Fruit fly (Drosophila melanogaster) whole organism, embryonic: Measurements from ENCODE around the gene dlg1.

Experiments used
- Atf6 ChIP-seq: fragments of 200-800 bp; sonication (Bioruptor generic); IDR thresholded peaks from 2 replicates; pipeline ENCODE4 v1.3.6; 2022; ENCODE audit warnings: missing biosample characterization, missing genetic modification characterization
- CG10147 ChIP-seq: fragments of 200-800 bp; sonication (Bioruptor generic); optimal IDR thresholded peaks from 2 replicates; lab custom pipeline; 2019; ENCODE audit warnings: missing biosample characterization, mild to moderate bottlenecking, missing genetic modification characterization, moderate library complexity
- CG10543 ChIP-seq: fragments of 200-800 bp; sonication (Bioruptor generic); optimal IDR thresholded peaks from 3 replicates; lab custom pipeline; 2017; ENCODE audit warnings: missing biosample characterization, mild to moderate bottlenecking, missing genetic modification characterization, moderate library complexity
- CG11247 ChIP-seq: fragments of 200-800 bp; sonication (Bioruptor generic); IDR thresholded peaks from 2 replicates; pipeline ENCODE4 v1.3.6; 2022; ENCODE audit warnings: missing biosample characterization, missing genetic modification characterization
- CG11504 ChIP-seq: fragments of 200-800 bp; sonication (Bioruptor generic); optimal IDR thresholded peaks from 3 replicates; lab custom pipeline; 2019; ENCODE audit warnings: missing biosample characterization, mild to moderate bottlenecking, missing genetic modification characterization, moderate library complexity
- CG12104 ChIP-seq: fragments of 200-800 bp; sonication (Bioruptor generic); optimal IDR thresholded peaks from 3 replicates; lab custom pipeline; 2016; ENCODE audit warnings: missing biosample characterization, missing genetic modification characterization
- CG12155 ChIP-seq: fragments of 200-800 bp; sonication (Bioruptor generic); optimal IDR thresholded peaks from 3 replicates; lab custom pipeline; 2016; ENCODE audit warnings: missing biosample characterization, missing genetic modification characterization
- CG13287 ChIP-seq: fragments of 200-800 bp; sonication (Bioruptor generic); IDR thresholded peaks from 2 replicates; pipeline ENCODE4 v1.3.6; 2022; ENCODE audit warnings: missing biosample characterization, missing genetic modification characterization; ENCODE audit not compliant: partially characterized antibody
- CG13424 ChIP-seq: fragments of 200-800 bp; sonication (Bioruptor generic); optimal IDR thresholded peaks from 2 replicates; lab custom pipeline; 2019; ENCODE audit warnings: missing biosample characterization, mild to moderate bottlenecking, missing genetic modification characterization, moderate library complexity
- CG14710 ChIP-seq: fragments of 200-800 bp; sonication (Bioruptor generic); optimal IDR thresholded peaks from 3 replicates; lab custom pipeline; 2019; ENCODE audit warnings: missing biosample characterization, mild to moderate bottlenecking, missing genetic modification characterization, moderate library complexity
- CG15073 ChIP-seq: fragments of 200-800 bp; sonication (Bioruptor generic); optimal IDR thresholded peaks from 2 replicates; lab custom pipeline; 2016; ENCODE audit warnings: missing biosample characterization, missing genetic modification characterization
- CG2120 ChIP-seq: fragments of 200-800 bp; sonication (Bioruptor generic); optimal IDR thresholded peaks from 3 replicates; lab custom pipeline; 2016; ENCODE audit warnings: missing biosample characterization, missing genetic modification characterization
- CG2199 ChIP-seq: fragments of 200-800 bp; sonication (Bioruptor generic); IDR thresholded peaks from 3 replicates; pipeline ENCODE4 v1.3.6; 2022; ENCODE audit warnings: missing biosample characterization, missing genetic modification characterization
- CG2202 ChIP-seq: fragments of 200-800 bp; sonication (Bioruptor generic); optimal IDR thresholded peaks from 2 replicates; lab custom pipeline; 2018; ENCODE audit warnings: missing biosample characterization, mild to moderate bottlenecking, missing genetic modification characterization
- CG31441 ChIP-seq: fragments of 200-800 bp; sonication (Bioruptor generic); IDR thresholded peaks from 2 replicates; pipeline ENCODE4 v1.3.6; 2022; ENCODE audit warnings: missing biosample characterization, missing genetic modification characterization
- CG3847 ChIP-seq: fragments of 200-800 bp; sonication (Bioruptor generic); IDR thresholded peaks from 2 replicates; pipeline ENCODE4 v1.3.6; 2022; ENCODE audit warnings: missing biosample characterization, missing genetic modification characterization
- CG6654 ChIP-seq: fragments of 200-800 bp; sonication (Bioruptor generic); optimal IDR thresholded peaks from 2 replicates; lab custom pipeline; 2017; ENCODE audit warnings: missing biosample characterization, mild to moderate bottlenecking, missing genetic modification characterization
- CG8478 ChIP-seq: fragments of >200 bp; optimal IDR thresholded peaks from 2 replicates; lab custom pipeline; 2018
- CG8924 ChIP-seq: fragments of 200-800 bp; optimal IDR thresholded peaks from 3 replicates; lab custom pipeline; 2019; ENCODE audit warnings: missing biosample characterization, mild to moderate bottlenecking, missing genetic modification characterization, moderate library complexity
- CG9797 ChIP-seq: fragments of 200-800 bp; sonication (Bioruptor generic); optimal IDR thresholded peaks from 3 replicates; lab custom pipeline; 2018; ENCODE audit warnings: missing biosample characterization, mild to moderate bottlenecking, missing genetic modification characterization
- Camta ChIP-seq: fragments of 200-800 bp; sonication (Bioruptor generic); optimal IDR thresholded peaks from 2 replicates; lab custom pipeline; 2016; ENCODE audit warnings: missing biosample characterization, missing genetic modification characterization
- CrebB ChIP-seq: fragments of 200-800 bp; sonication (Bioruptor generic); optimal IDR thresholded peaks from 3 replicates; lab custom pipeline; 2018; ENCODE audit warnings: missing biosample characterization, mild to moderate bottlenecking, missing genetic modification characterization
- Fer2 ChIP-seq: fragments of 200-800 bp; sonication (Bioruptor generic); optimal IDR thresholded peaks from 2 replicates; lab custom pipeline; 2018; ENCODE audit warnings: missing biosample characterization, mild to moderate bottlenecking, missing genetic modification characterization, moderate library complexity
- H2.0 ChIP-seq: fragments of 200-800 bp; sonication (Bioruptor generic); IDR thresholded peaks from 2 replicates; pipeline ENCODE4 v1.3.6; 2022; ENCODE audit warnings: missing biosample characterization, missing genetic modification characterization
- HLH3B ChIP-seq: fragments of 200-800 bp; sonication (Bioruptor generic); IDR thresholded peaks from 2 replicates; pipeline ENCODE4 v1.3.6; 2022; ENCODE audit warnings: missing biosample characterization, missing genetic modification characterization
- HmgD ChIP-seq: fragments of 200-800 bp; sonication (Bioruptor generic); optimal IDR thresholded peaks from 3 replicates; lab custom pipeline; 2016; ENCODE audit warnings: missing biosample characterization, missing genetic modification characterization
- Hr51 ChIP-seq, 2 experiments: fragments of 200-800 bp; sonication (Bioruptor generic); optimal IDR thresholded peaks; 2 replicates in 1 of 2; 3 replicates in 1 of 2; lab custom pipeline; 2016 to 2018; ENCODE audit warnings: missing biosample characterization in 2 of 2, missing genetic modification characterization in 2 of 2, mild to moderate bottlenecking in 1 of 2, moderate library complexity in 1 of 2
- Med ChIP-seq: fragments of 200-800 bp; sonication (Bioruptor generic); peaks from one replicate; lab custom pipeline; 2016; ENCODE audit warnings: missing biosample characterization, missing genetic modification characterization, mild to moderate bottlenecking, inconsistent platforms, moderate library complexity
- Nf-YC ChIP-seq: fragments of 200-800 bp; optimal IDR thresholded peaks from 3 replicates; lab custom pipeline; 2019; ENCODE audit warnings: missing biosample characterization, mild to moderate bottlenecking, missing genetic modification characterization, moderate library complexity
- Optix ChIP-seq: fragments of 200-800 bp; sonication (Bioruptor generic); IDR thresholded peaks from 3 replicates; pipeline ENCODE4 v1.3.6; 2022; ENCODE audit warnings: missing biosample characterization, missing genetic modification characterization
- Pdp1 ChIP-seq, 2 experiments: fragments of 200-800 bp; sonication (Bioruptor generic); optimal IDR thresholded peaks; 3 replicates each; lab custom pipeline; 2016; ENCODE audit warnings: missing biosample characterization in 2 of 2, missing genetic modification characterization in 2 of 2, mild to moderate bottlenecking in 1 of 2, moderate library complexity in 1 of 2
- Ravus ChIP-seq: fragments of 200-800 bp; sonication (Bioruptor generic); IDR thresholded peaks from 2 replicates; pipeline ENCODE4 v1.3.6; 2022; ENCODE audit warnings: missing biosample characterization, missing genetic modification characterization
- Spps ChIP-seq: fragments of 200-800 bp; sonication (Bioruptor generic); optimal IDR thresholded peaks from 2 replicates; lab custom pipeline; 2018; ENCODE audit warnings: missing biosample characterization, mild to moderate bottlenecking, missing genetic modification characterization
- Ssrp ChIP-seq: fragments of 200-800 bp; sonication (Bioruptor generic); optimal IDR thresholded peaks from 2 replicates; lab custom pipeline; 2018; ENCODE audit warnings: missing biosample characterization, mild to moderate bottlenecking, missing genetic modification characterization, moderate library complexity
- ash1 ChIP-seq: fragments of 200-800 bp; sonication (Bioruptor generic); optimal IDR thresholded peaks from 2 replicates; lab custom pipeline; 2018; ENCODE audit warnings: missing biosample characterization, mild to moderate bottlenecking, missing genetic modification characterization
- bbx ChIP-seq: fragments of 200-800 bp; sonication (Bioruptor generic); IDR thresholded peaks from 2 replicates; pipeline ENCODE4 v1.3.6; 2022; ENCODE audit warnings: missing biosample characterization, missing genetic modification characterization; ENCODE audit not compliant: partially characterized antibody
- cwo ChIP-seq: fragments of 200-800 bp; sonication (Bioruptor generic); optimal IDR thresholded peaks from 3 replicates; lab custom pipeline; 2017; ENCODE audit warnings: missing biosample characterization, missing genetic modification characterization, mild to moderate bottlenecking, moderate library complexity, missing genetic modification reagents
- eve ChIP-seq, 2 experiments: fragments of >200 bp; optimal IDR thresholded peaks; 2 replicates each; lab custom pipeline; 2017; ENCODE audit warnings: missing biosample characterization in 2 of 2, missing genetic modification characterization in 2 of 2
- exex ChIP-seq: fragments of 200-800 bp; sonication (Bioruptor generic); optimal IDR thresholded peaks from 4 replicates; lab custom pipeline; 2018; ENCODE audit warnings: missing biosample characterization, mild to moderate bottlenecking, missing genetic modification characterization, moderate library complexity
- fd96Cb ChIP-seq: fragments of 200-800 bp; sonication (Bioruptor generic); optimal IDR thresholded peaks from 2 replicates; lab custom pipeline; 2018; ENCODE audit warnings: missing biosample characterization, mild to moderate bottlenecking, missing genetic modification characterization, moderate library complexity
- jigr1 ChIP-seq: fragments of 200-800 bp; sonication (Bioruptor generic); IDR thresholded peaks from 3 replicates; pipeline ENCODE4 v1.3.6; 2022; ENCODE audit warnings: missing biosample characterization, missing genetic modification characterization
- mam ChIP-seq: fragments of 200-800 bp; sonication (Bioruptor generic); optimal IDR thresholded peaks from 3 replicates; lab custom pipeline; 2016; ENCODE audit warnings: missing biosample characterization, missing genetic modification characterization
- mirr ChIP-seq: fragments of 200-800 bp; sonication (Bioruptor generic); optimal IDR thresholded peaks from 3 replicates; lab custom pipeline; 2018; ENCODE audit warnings: missing biosample characterization, mild to moderate bottlenecking, missing genetic modification characterization
- nmo ChIP-seq: fragments of 200-800 bp; sonication (Bioruptor generic); optimal IDR thresholded peaks from 2 replicates; lab custom pipeline; 2018; ENCODE audit warnings: missing biosample characterization, mild to moderate bottlenecking, missing genetic modification characterization, moderate library complexity
- otp ChIP-seq: fragments of 200-800 bp; sonication (Bioruptor generic); IDR thresholded peaks from 3 replicates; pipeline ENCODE4, ENCODE4 v1.3.6; 2022; ENCODE audit warnings: missing biosample characterization, missing genetic modification characterization
- ranshi ChIP-seq: fragments of 200-800 bp; sonication (Bioruptor generic); IDR thresholded peaks from 2 replicates; pipeline ENCODE4 v1.3.6; 2022; ENCODE audit warnings: missing biosample characterization, missing genetic modification characterization
- rib ChIP-seq: fragments of 200-800 bp; sonication (Bioruptor generic); IDR thresholded peaks from 2 replicates; pipeline ENCODE4 v1.3.6; 2022; ENCODE audit warnings: missing biosample characterization, missing genetic modification characterization
- seq ChIP-seq: fragments of 200-800 bp; sonication (Bioruptor generic); IDR thresholded peaks from 2 replicates; pipeline ENCODE4 v1.3.6; 2022; ENCODE audit warnings: missing biosample characterization, missing genetic modification characterization
- usp ChIP-seq: fragments of >200 bp; optimal IDR thresholded peaks from 2 replicates; lab custom pipeline; 2017; ENCODE audit warnings: missing biosample characterization, missing genetic modification characterization
- vvl ChIP-seq: fragments of 200-800 bp; sonication (Bioruptor generic); IDR thresholded peaks from 2 replicates; pipeline ENCODE4 v1.3.6; 2022; ENCODE audit warnings: missing biosample characterization, missing genetic modification characterization

dlg1 gene

dm6 chrX:11452846-11453391 lies 83.5 kb downstream of the dlg1 start (continued):
- peak; percentile 83 for TF ChIP-seq HLH3B (GFP tag; lab: Robert Waterston, UW)
- TF ChIP-seq CG11504 (tag; lab: Kevin White, UChicago), result peak; percentile 80
- TF ChIP-seq CG3847 (GFP tag; lab: Robert Waterston, UW), result peak; percentile 66
- no peak for TF ChIP-seq mirr (GFP tag; lab: Kevin White, UChicago)
- peak; percentile 83 for TF ChIP-seq Atf6 (GFP tag; lab: Robert Waterston, UW)
- no peak for TF ChIP-seq Spps (tag; lab: Kevin White, UChicago)
- peak; percentile 79 for TF ChIP-seq Optix
- peak; percentile 71 for TF ChIP-seq rib (GFP tag; lab: Robert Waterston, UW)
- TF ChIP-seq HmgD (GFP tag; lab: Kevin White, UChicago), result no peak
- peak; percentile 83 for TF ChIP-seq Camta (GFP tag; lab: Kevin White, UChicago)
- peak; percentile 70 for TF ChIP-seq CG11247 (GFP tag; lab: Robert Waterston, UW)
- peak; percentile 67 for TF ChIP-seq fd96Cb
- TF ChIP-seq exex, result peak; percentile 15
- peak; percentile 63 for TF ChIP-seq CG2202 (tag; lab: Kevin White, UChicago)
- peak; percentile 17 for TF ChIP-seq Nf-YC (tag; lab: Kevin White, UChicago)
- TF ChIP-seq usp (GFP tag; lab: Kevin White, UChicago), result no peak
- TF ChIP-seq CG2199 (GFP tag; lab: Robert Waterston, UW), result peak; percentile 77
- peak; percentile 43 for TF ChIP-seq CG14710 (tag; lab: Kevin White, UChicago)
- TF ChIP-seq seq (GFP tag; lab: Robert Waterston, UW), result peak; percentile 85
- TF ChIP-seq CG31441, result peak; percentile 60; the same call in 1 of the 2 replicates
- TF ChIP-seq CG13287, result peak; percentile 28; the same call in 1 of the 2 replicates
- TF ChIP-seq Med (GFP tag; lab: Kevin White, UChicago), result peak; percentile 96
- peak; percentile 82 for TF ChIP-seq nmo (GFP tag; lab: Kevin White, UChicago)
- peak; percentile 45 for TF ChIP-seq Ravus
- no peak for TF ChIP-seq Fer2 (tag; lab: Kevin White, UChicago)
- peak; percentile 45 to 78 for TF ChIP-seq Hr51 (GFP tag; optimal IDR thresholded peaks at IDR 0.05; lab: Kevin White, UChicago)
- no peak for TF ChIP-seq CG10543 (GFP tag; lab: Kevin White, UChicago)
- peak; percentile 2 for TF ChIP-seq CG6654 (GFP tag; lab: Kevin White, UChicago)
- TF ChIP-seq otp (GFP tag; lab: Robert Waterston, UW), result peak; percentile 92
- TF ChIP-seq mam (GFP tag; lab: Kevin White, UChicago), result peak; percentile 79
- TF ChIP-seq CG9797 (GFP tag; lab: Kevin White, UChicago), result no peak
- TF ChIP-seq Pdp1 (GFP tag; optimal IDR thresholded peaks at IDR 0.05; lab: Kevin White, UChicago), result peak; percentile 76 to 86
- TF ChIP-seq CG12104 (GFP tag; lab: Kevin White, UChicago), result peak; percentile 20
- peak; percentile 95 for TF ChIP-seq vvl (GFP tag; lab: Robert Waterston, UW)
- TF ChIP-seq ash1 (GFP tag; lab: Kevin White, UChicago), result no peak
- TF ChIP-seq bbx (GFP tag; lab: Robert Waterston, UW), result 0 out of 2 replicates have a peak, but pooled peaks have one; percentile 37
- no peak for TF ChIP-seq CG8478 (lab: Kevin White, UChicago)
- TF ChIP-seq eve (GFP tag; optimal IDR thresholded peaks at IDR 0.05; lab: Kevin White, UChicago), result no peak
- peak; percentile 70 for TF ChIP-seq CG12155 (GFP tag; lab: Kevin White, UChicago)
- TF ChIP-seq H2.0 (GFP tag; lab: Robert Waterston, UW), result peak; percentile 87
- TF ChIP-seq ranshi (GFP tag; lab: Robert Waterston, UW), result peak; percentile 83
- peak; percentile 35 for TF ChIP-seq CrebB (tag; lab: Kevin White, UChicago)
- TF ChIP-seq CG8924 (tag; lab: Kevin White, UChicago), result peak; percentile 75
- TF ChIP-seq CG15073 (GFP tag; lab: Kevin White, UChicago), result peak; percentile 9
- peak; percentile 82 for TF ChIP-seq CG2120 (GFP tag; lab: Kevin White, UChicago)
- peak; percentile 56 for TF ChIP-seq CG10147 (GFP tag; lab: Kevin White, UChicago)
- peak; percentile 78 for TF ChIP-seq cwo (GFP tag; lab: Kevin White, UChicago)
- TF ChIP-seq Ssrp (tag; lab: Kevin White, UChicago), result peak; percentile 36
- peak; percentile 69 for TF ChIP-seq CG13424 (tag; lab: Kevin White, UChicago)
- peak; percentile 63; the same call in 2 of the 3 replicates for TF ChIP-seq jigr1
